Fruit fly (Drosophila melanogaster): Measurements from ENCODE around the gene sty.

DNA sequence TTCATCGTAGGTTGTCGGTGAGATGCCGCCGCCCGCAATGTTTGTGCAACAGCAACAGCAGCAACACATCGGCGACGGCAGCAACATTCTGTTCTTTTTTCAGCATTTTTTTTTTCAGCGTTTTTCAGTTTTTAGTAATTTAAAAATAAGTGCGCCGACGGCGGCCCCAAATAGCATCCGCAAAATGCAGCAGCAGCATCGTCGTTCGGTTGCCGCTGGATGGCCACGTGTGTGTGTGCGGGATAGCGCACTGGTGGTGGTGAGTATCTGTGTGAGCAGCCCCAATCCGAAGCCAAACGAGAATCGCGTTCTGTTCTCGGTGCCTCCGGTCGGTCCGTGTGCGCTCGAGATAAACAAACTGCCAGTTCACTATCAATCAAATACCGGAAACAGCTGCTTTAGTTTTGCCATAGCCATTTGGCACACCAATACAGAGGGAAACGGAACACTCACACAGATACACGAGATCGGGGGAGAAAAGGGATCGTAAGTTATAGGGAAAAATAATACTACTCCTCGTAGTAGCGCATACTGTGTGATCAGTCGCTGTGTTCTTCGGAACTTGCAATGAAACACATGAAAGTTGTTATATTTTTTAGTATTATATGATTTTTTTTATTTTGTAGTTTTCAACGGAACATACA is 24.1 kb downstream of the sty start:
- TF ChIP-seq CG8478 (optimal IDR thresholded peaks at IDR 0.05) = no peak
- no peak for TF ChIP-seq Dll (optimal IDR thresholded peaks at IDR 0.05)
- TF ChIP-seq psq (optimal IDR thresholded peaks at IDR 0.05) = no peak
